Fruit fly (Drosophila melanogaster): ENCODE measurements around the gene Srp68.

The Srp68 gene

DNA sequence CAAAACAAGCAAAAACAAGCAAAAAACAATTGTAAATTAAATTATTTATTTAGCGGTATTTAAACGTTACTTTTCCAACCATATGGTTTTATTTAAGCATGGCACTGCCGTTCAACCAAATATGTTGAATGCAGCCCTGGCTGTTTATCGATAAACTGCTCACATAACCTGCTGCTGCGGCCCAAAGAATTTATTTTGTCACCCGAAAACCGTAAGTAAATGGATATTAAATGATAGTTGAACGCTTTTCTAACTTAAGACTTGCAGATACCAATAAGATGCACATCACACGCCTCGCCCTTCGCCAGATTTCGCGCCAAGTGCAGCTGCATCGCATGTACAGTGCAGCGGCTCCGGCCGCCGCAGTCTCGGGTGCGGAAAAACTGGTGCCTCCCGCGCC is 18.2 kb upstream of the Srp68 start, which contains the start of gene mRpL12 (continued):
- no peak for TF ChIP-seq nerfin-1 (tag; optimal IDR thresholded peaks at IDR 0.05)
- no peak for TF ChIP-seq CG3726 (GFP tag; IDR thresholded peaks at IDR 0.05)
- no peak for TF ChIP-seq lab (GFP tag; optimal IDR thresholded peaks at IDR 0.05)
- TF ChIP-seq ttk (GFP tag; IDR thresholded peaks at IDR 0.05): no peak
- TF ChIP-seq HmgZ (tag; optimal IDR thresholded peaks at IDR 0.05): peak; percentile 34
- TF ChIP-seq E2f1 (GFP tag; IDR thresholded peaks at IDR 0.05): no peak
- no peak for TF ChIP-seq kah (GFP tag; optimal IDR thresholded peaks at IDR 0.05)
- TF ChIP-seq NC2α (GFP tag; optimal IDR thresholded peaks at IDR 0.05): no peak
- TF ChIP-seq Trl (optimal IDR thresholded peaks at IDR 0.05): no peak
- no peak for TF ChIP-seq Trl (GFP tag; optimal IDR thresholded peaks at IDR 0.05)
- no peak for TF ChIP-seq CG14050 (GFP tag; IDR thresholded peaks at IDR 0.05)
- TF ChIP-seq CG17385 (GFP tag; optimal IDR thresholded peaks at IDR 0.05): no peak
- TF ChIP-seq CG6175 (GFP tag; IDR thresholded peaks at IDR 0.05): no peak
- TF ChIP-seq CG17359 (tag; optimal IDR thresholded peaks at IDR 0.05): no peak
- TF ChIP-seq wek (GFP tag; optimal IDR thresholded peaks at IDR 0.05): no peak
- TF ChIP-seq zfh1 (GFP tag; IDR thresholded peaks at IDR 0.05): no peak
- peak; percentile 49 for TF ChIP-seq CG13287 (GFP tag; IDR thresholded peaks at IDR 0.05; ENCODE audit: partially characterized antibody)
- TF ChIP-seq Hr78 (GFP tag; optimal IDR thresholded peaks at IDR 0.05): no peak
- TF ChIP-seq al (GFP tag; IDR thresholded peaks at IDR 0.05): no peak
- TF ChIP-seq CG8359 (GFP tag; optimal IDR thresholded peaks at IDR 0.05; ENCODE audit: borderline replicate concordance): no peak
- no peak for TF ChIP-seq Usf (GFP tag; optimal IDR thresholded peaks at IDR 0.05)
- no peak for TF ChIP-seq NfI (GFP tag; optimal IDR thresholded peaks at IDR 0.05)
- no peak for TF ChIP-seq hkb (optimal IDR thresholded peaks at IDR 0.05)
- TF ChIP-seq hkb (GFP tag; IDR thresholded peaks at IDR 0.05): no peak
- peak; percentile 87 for TF ChIP-seq MESR4 (GFP tag; optimal IDR thresholded peaks at IDR 0.05)
- TF ChIP-seq Oli (tag; optimal IDR thresholded peaks at IDR 0.05): peak; percentile 24
- TF ChIP-seq Hsf (GFP tag; optimal IDR thresholded peaks at IDR 0.05): no peak
- no peak for TF ChIP-seq chif (GFP tag; optimal IDR thresholded peaks at IDR 0.05)
- no peak for TF ChIP-seq Optix (GFP tag; IDR thresholded peaks at IDR 0.05)
- TF ChIP-seq CG4328 (GFP tag; optimal IDR thresholded peaks at IDR 0.05): no peak
- no peak for TF ChIP-seq hb (GFP tag; IDR thresholded peaks at IDR 0.05; ENCODE audit: partially characterized antibody)
- peak; percentile 55; the same call in 1 of the 3 replicates for TF ChIP-seq zen2 (GFP tag; IDR thresholded peaks at IDR 0.05; ENCODE audit: partially characterized antibody)
- TF ChIP-seq Drgx (GFP tag; IDR thresholded peaks at IDR 0.05): no peak
- no peak; the same call in 2 of the 3 replicates for TF ChIP-seq CG34422 (GFP tag; IDR thresholded peaks at IDR 0.05)
- TF ChIP-seq CG31365 (tag; optimal IDR thresholded peaks at IDR 0.05): no peak
- peak; percentile 1 for TF ChIP-seq CG12391 (tag; optimal IDR thresholded peaks at IDR 0.05)
- TF ChIP-seq toy (GFP tag; IDR thresholded peaks at IDR 0.05): no peak
- TF ChIP-seq CG16863 (GFP tag; optimal IDR thresholded peaks at IDR 0.05): no peak
- TF ChIP-seq Myb (GFP tag; optimal IDR thresholded peaks at IDR 0.05): peak; percentile 91
- TF ChIP-seq Dbx (GFP tag; IDR thresholded peaks at IDR 0.05): no peak
- no peak for TF ChIP-seq cg (GFP tag; optimal IDR thresholded peaks at IDR 0.05)
- no peak for TF ChIP-seq BtbVII (GFP tag; optimal IDR thresholded peaks at IDR 0.05)
- no peak for TF ChIP-seq Bdp1 (GFP tag; optimal IDR thresholded peaks at IDR 0.05)
- TF ChIP-seq usp (GFP tag; optimal IDR thresholded peaks at IDR 0.05): no peak
- no peak for TF ChIP-seq Atf-2 (GFP tag; optimal IDR thresholded peaks at IDR 0.05)
- no peak for TF ChIP-seq fd3F (GFP tag; optimal IDR thresholded peaks at IDR 0.05)
- TF ChIP-seq crc (GFP tag; optimal IDR thresholded peaks at IDR 0.05): no peak
- no peak for TF ChIP-seq CG6765 (GFP tag; optimal IDR thresholded peaks at IDR 0.05)
- TF ChIP-seq CG30403 (GFP tag; optimal IDR thresholded peaks at IDR 0.05): no peak
- no peak for TF ChIP-seq CG30431 (GFP tag; optimal IDR thresholded peaks at IDR 0.05)
- TF ChIP-seq pros (GFP tag; optimal IDR thresholded peaks at IDR 0.05): no peak
- TF ChIP-seq kni (GFP tag; optimal IDR thresholded peaks at IDR 0.05): no peak
